Fruit fly (Drosophila melanogaster) whole organism, embryonic: ENCODE results near the gene Aef1.

Experiments used
- ATbp ChIP-seq: fragments of 200-800 bp; sonication (Bioruptor generic); optimal IDR thresholded peaks from 2 replicates; lab custom pipeline; 2017; ENCODE audit warnings: missing biosample characterization, mild to moderate bottlenecking, missing genetic modification characterization, missing genetic modification reagents
- Abd-B ChIP-seq: fragments of 200-800 bp; sonication (Bioruptor generic); optimal IDR thresholded peaks from 2 replicates; lab custom pipeline; 2018; ENCODE audit warnings: missing biosample characterization, mild to moderate bottlenecking, missing genetic modification characterization, moderate library complexity
- Bteb2 ChIP-seq: fragments of 200-800 bp; sonication (Bioruptor generic); optimal IDR thresholded peaks from 2 replicates; lab custom pipeline; 2016; ENCODE audit warnings: missing biosample characterization, missing genetic modification characterization
- CG10366 ChIP-seq: fragments of 200-800 bp; sonication (Bioruptor generic); IDR thresholded peaks from 2 replicates; pipeline ENCODE4 v1.3.6; 2022; ENCODE audit warnings: missing biosample characterization, missing genetic modification characterization
- CG11504 ChIP-seq: fragments of 200-800 bp; sonication (Bioruptor generic); optimal IDR thresholded peaks from 3 replicates; lab custom pipeline; 2019; ENCODE audit warnings: missing biosample characterization, mild to moderate bottlenecking, missing genetic modification characterization, moderate library complexity
- CG11696 ChIP-seq: fragments of 200-800 bp; sonication (Bioruptor generic); IDR thresholded peaks from 2 replicates; pipeline ENCODE4 v1.3.6; 2022; ENCODE audit warnings: missing biosample characterization, missing genetic modification characterization
- CG12104 ChIP-seq: fragments of 200-800 bp; sonication (Bioruptor generic); optimal IDR thresholded peaks from 3 replicates; lab custom pipeline; 2016; ENCODE audit warnings: missing biosample characterization, missing genetic modification characterization
- CG12659 ChIP-seq: fragments of 200-800 bp; sonication (Bioruptor generic); optimal IDR thresholded peaks from 3 replicates; lab custom pipeline; 2017; ENCODE audit warnings: mild to moderate bottlenecking, missing biosample characterization, missing genetic modification reagents, missing genetic modification characterization
- CG12744 ChIP-seq: fragments of 200-800 bp; sonication (Bioruptor generic); optimal IDR thresholded peaks from 2 replicates; lab custom pipeline; 2016; ENCODE audit warnings: missing biosample characterization, missing genetic modification characterization
- CG13296 ChIP-seq: fragments of 200-800 bp; sonication (Bioruptor generic); optimal IDR thresholded peaks from 3 replicates; lab custom pipeline; 2018; ENCODE audit warnings: missing biosample characterization, mild to moderate bottlenecking, missing genetic modification characterization
- CG13424 ChIP-seq: fragments of 200-800 bp; sonication (Bioruptor generic); optimal IDR thresholded peaks from 2 replicates; lab custom pipeline; 2019; ENCODE audit warnings: missing biosample characterization, mild to moderate bottlenecking, missing genetic modification characterization, moderate library complexity
- CG14050 ChIP-seq: fragments of 200-800 bp; sonication (Bioruptor generic); IDR thresholded peaks from 3 replicates; pipeline ENCODE4 v1.3.6; 2022; ENCODE audit warnings: missing biosample characterization, missing genetic modification characterization
- CG1529 ChIP-seq: fragments of 200-800 bp; sonication (Bioruptor generic); optimal IDR thresholded peaks from 3 replicates; lab custom pipeline; 2018; ENCODE audit warnings: missing biosample characterization, missing genetic modification characterization
- CG15514 ChIP-seq: fragments of 200-800 bp; sonication (Bioruptor generic); optimal IDR thresholded peaks from 3 replicates; lab custom pipeline; 2017; ENCODE audit warnings: missing biosample characterization, missing genetic modification characterization, mild to moderate bottlenecking, moderate library complexity, missing genetic modification reagents
- CG17912 ChIP-seq: fragments of 200-800 bp; sonication (Bioruptor generic); optimal IDR thresholded peaks from 2 replicates; lab custom pipeline; 2018; ENCODE audit warnings: missing biosample characterization, mild to moderate bottlenecking, missing genetic modification characterization
- CG2202 ChIP-seq: fragments of 200-800 bp; sonication (Bioruptor generic); optimal IDR thresholded peaks from 2 replicates; lab custom pipeline; 2018; ENCODE audit warnings: missing biosample characterization, mild to moderate bottlenecking, missing genetic modification characterization
- CG31441 ChIP-seq: fragments of 200-800 bp; sonication (Bioruptor generic); IDR thresholded peaks from 2 replicates; pipeline ENCODE4 v1.3.6; 2022; ENCODE audit warnings: missing biosample characterization, missing genetic modification characterization
- CG33557 ChIP-seq: fragments of 200-800 bp; sonication (Bioruptor generic); optimal IDR thresholded peaks from 2 replicates; lab custom pipeline; 2019; ENCODE audit warnings: missing biosample characterization, mild to moderate bottlenecking, missing genetic modification characterization, moderate library complexity
- CG34224 ChIP-seq: fragments of 200-800 bp; sonication (Bioruptor generic); IDR thresholded peaks from 3 replicates; pipeline ENCODE4 v1.3.6; 2022; ENCODE audit warnings: missing biosample characterization, missing genetic modification characterization; ENCODE audit not compliant: partially characterized antibody
- CG5180 ChIP-seq: fragments of 200-800 bp; sonication (Bioruptor generic); optimal IDR thresholded peaks from 3 replicates; lab custom pipeline; 2017; ENCODE audit warnings: missing biosample characterization, missing genetic modification characterization, mild to moderate bottlenecking, moderate library complexity, missing genetic modification reagents
- CG6765 ChIP-seq: fragments of 200-800 bp; sonication (Bioruptor generic); optimal IDR thresholded peaks from 3 replicates; lab custom pipeline; 2017; ENCODE audit warnings: missing biosample characterization, mild to moderate bottlenecking, missing genetic modification characterization
- CG6791 ChIP-seq: fragments of 200-800 bp; sonication (Bioruptor generic); IDR thresholded peaks from 3 replicates; pipeline ENCODE4 v1.3.6; 2022; ENCODE audit warnings: missing biosample characterization, missing genetic modification characterization; ENCODE audit not compliant: partially characterized antibody
- CG6813 ChIP-seq: fragments of 200-800 bp; sonication (Bioruptor generic); optimal IDR thresholded peaks from 2 replicates; lab custom pipeline; 2017; ENCODE audit warnings: missing biosample characterization, missing genetic modification characterization, mild to moderate bottlenecking, moderate library complexity, missing genetic modification reagents
- CG8765 ChIP-seq: fragments of 200-800 bp; sonication (Bioruptor generic); IDR thresholded peaks from 2 replicates; pipeline ENCODE4 v1.3.6; 2022; ENCODE audit warnings: missing biosample characterization, missing genetic modification characterization
- CG9817 ChIP-seq: fragments of 200-800 bp; sonication (Bioruptor generic); optimal IDR thresholded peaks from 2 replicates; lab custom pipeline; 2018; ENCODE audit warnings: missing biosample characterization, mild to moderate bottlenecking, missing genetic modification characterization, moderate library complexity
- D19B ChIP-seq: fragments of 200-800 bp; sonication (Bioruptor generic); optimal IDR thresholded peaks from 2 replicates; lab custom pipeline; 2017; ENCODE audit warnings: missing biosample characterization, mild to moderate bottlenecking, missing genetic modification characterization
- Ets65A ChIP-seq: fragments of 200-800 bp; sonication (Bioruptor generic); peaks from one replicate; lab custom pipeline; 2016; ENCODE audit warnings: missing biosample characterization, missing genetic modification characterization
- HLHmδ ChIP-seq: fragments of 200-800 bp; sonication (Bioruptor generic); optimal IDR thresholded peaks from 2 replicates; lab custom pipeline; 2018; ENCODE audit warnings: missing biosample characterization, mild to moderate bottlenecking, missing genetic modification characterization, moderate library complexity
- Rfx ChIP-seq: fragments of 200-800 bp; sonication (Bioruptor generic); IDR thresholded peaks from 2 replicates; pipeline ENCODE4 v1.3.6; 2022; ENCODE audit warnings: missing biosample characterization, missing genetic modification characterization
- Xrp1 ChIP-seq: fragments of 200-800 bp; sonication (Bioruptor generic); IDR thresholded peaks from 2 replicates; pipeline ENCODE4 v1.3.6; 2022; ENCODE audit warnings: missing biosample characterization, missing genetic modification characterization
- ac ChIP-seq: fragments of 200-800 bp; sonication (Bioruptor generic); optimal IDR thresholded peaks from 3 replicates; lab custom pipeline; 2017; ENCODE audit warnings: missing biosample characterization, mild to moderate bottlenecking, missing genetic modification characterization
- cad ChIP-seq: fragments of >200 bp; optimal IDR thresholded peaks from 2 replicates; lab custom pipeline; 2017; ENCODE audit warnings: missing biosample characterization, missing genetic modification characterization
- crol ChIP-seq: fragments of 200-800 bp; sonication (Bioruptor generic); IDR thresholded peaks from 2 replicates; pipeline ENCODE4 v1.3.6; 2022; ENCODE audit warnings: missing biosample characterization, missing genetic modification characterization
- crp ChIP-seq, 2 experiments: fragments of 200-800 bp; sonication (Bioruptor generic); optimal IDR thresholded peaks; 2 replicates in 1 of 2; 3 replicates in 1 of 2; lab custom pipeline; 2017; ENCODE audit warnings: missing biosample characterization in 2 of 2, missing genetic modification characterization in 2 of 2, mild to moderate bottlenecking in 1 of 2, moderate library complexity in 1 of 2
- cwo ChIP-seq: fragments of 200-800 bp; sonication (Bioruptor generic); optimal IDR thresholded peaks from 3 replicates; lab custom pipeline; 2017; ENCODE audit warnings: missing biosample characterization, missing genetic modification characterization, mild to moderate bottlenecking, moderate library complexity, missing genetic modification reagents
- danr ChIP-seq: fragments of 200-800 bp; sonication (Bioruptor generic); IDR thresholded peaks from 2 replicates; pipeline ENCODE4 v1.3.6; 2022; ENCODE audit warnings: missing biosample characterization, missing genetic modification characterization
- dpn ChIP-seq, 2 experiments: fragments of 200-800 bp; sonication (Bioruptor generic); optimal IDR thresholded peaks; 3 replicates each; lab custom pipeline; 2016; ENCODE audit warnings: missing biosample characterization in 2 of 2, missing genetic modification characterization in 2 of 2
- esg ChIP-seq: fragments of 200-800 bp; sonication (Bioruptor generic); conservative IDR thresholded peaks from 2 replicates; pipeline ENCODE4 v1.3.6; 2022; ENCODE audit warnings: missing biosample characterization, missing genetic modification characterization
- eve ChIP-seq, 2 experiments: fragments of >200 bp; optimal IDR thresholded peaks; 2 replicates each; lab custom pipeline; 2017; ENCODE audit warnings: missing biosample characterization in 2 of 2, missing genetic modification characterization in 2 of 2
- ewg ChIP-seq: fragments of 200-800 bp; sonication (Bioruptor generic); optimal IDR thresholded peaks from 3 replicates; lab custom pipeline; 2017; ENCODE audit warnings: mild to moderate bottlenecking, missing biosample characterization, missing genetic modification reagents, missing genetic modification characterization
- fd102C ChIP-seq: fragments of 200-800 bp; sonication (Bioruptor generic); optimal IDR thresholded peaks from 2 replicates; lab custom pipeline; 2018; ENCODE audit warnings: missing biosample characterization, mild to moderate bottlenecking, missing genetic modification characterization, moderate library complexity
- gsb ChIP-seq: fragments of 200-800 bp; sonication (Bioruptor generic); IDR thresholded peaks from 2 replicates; pipeline ENCODE4 v1.3.6; 2022; ENCODE audit warnings: missing biosample characterization, missing genetic modification characterization
- kni ChIP-seq: fragments of 200-800 bp; sonication (Bioruptor generic); optimal IDR thresholded peaks from 3 replicates; lab custom pipeline; 2017; ENCODE audit warnings: mild to moderate bottlenecking, missing biosample characterization, missing genetic modification reagents, missing genetic modification characterization
- maf-S ChIP-seq: fragments of 200-800 bp; sonication (Bioruptor generic); optimal IDR thresholded peaks from 2 replicates; lab custom pipeline; 2016; ENCODE audit warnings: missing biosample characterization, missing genetic modification characterization
- mam ChIP-seq: fragments of 200-800 bp; sonication (Bioruptor generic); optimal IDR thresholded peaks from 3 replicates; lab custom pipeline; 2016; ENCODE audit warnings: missing biosample characterization, missing genetic modification characterization
- peb ChIP-seq: fragments of 200-800 bp; sonication (Bioruptor generic); IDR thresholded peaks from 2 replicates; pipeline ENCODE4 v1.3.6; 2022; ENCODE audit warnings: missing biosample characterization, missing genetic modification characterization
- pros ChIP-seq: fragments of 200-800 bp; sonication (Bioruptor generic); optimal IDR thresholded peaks from 3 replicates; lab custom pipeline; 2019; ENCODE audit warnings: missing biosample characterization, mild to moderate bottlenecking, missing genetic modification characterization, moderate library complexity
- sens-2 ChIP-seq: fragments of 200-800 bp; sonication (Bioruptor generic); IDR thresholded peaks from 2 replicates; pipeline ENCODE4 v1.3.6; 2022; ENCODE audit warnings: missing biosample characterization, missing genetic modification characterization
- seq ChIP-seq: fragments of 200-800 bp; sonication (Bioruptor generic); IDR thresholded peaks from 2 replicates; pipeline ENCODE4 v1.3.6; 2022; ENCODE audit warnings: missing biosample characterization, missing genetic modification characterization
- sna ChIP-seq: fragments of 200-800 bp; sonication (Bioruptor generic); IDR thresholded peaks from 2 replicates; pipeline ENCODE4 v1.3.6; 2022; ENCODE audit warnings: missing biosample characterization, missing genetic modification characterization; ENCODE audit not compliant: partially characterized antibody

The Aef1 gene

DNA sequence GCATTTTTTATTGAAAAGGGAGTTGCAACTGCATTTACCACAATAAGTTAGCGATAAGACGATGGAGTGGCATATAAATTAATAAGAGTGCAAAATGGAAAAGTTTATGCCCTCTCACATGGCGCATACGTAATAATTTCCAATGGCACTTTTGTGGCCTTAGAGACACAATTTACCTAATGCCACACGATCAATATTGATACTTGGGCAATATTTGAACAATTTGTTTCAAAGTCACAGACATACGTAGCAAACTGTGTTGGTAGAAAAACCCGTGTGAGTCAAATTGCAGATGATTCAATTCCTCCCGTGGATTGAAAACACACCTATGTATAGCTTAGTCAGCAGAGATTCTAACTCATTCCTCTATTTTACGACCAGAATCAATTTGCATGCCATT, 21.1 kb upstream of the Aef1 start (continued):
- TF ChIP-seq CG34224 (GFP tag; lab: Robert Waterston, UW) (no peak), ac (GFP tag; lab: Kevin White, UChicago) (no peak), cwo (GFP tag; lab: Kevin White, UChicago) (peak; percentile 5), ewg (GFP tag; lab: Kevin White, UChicago) (no peak), CG13424 (tag; lab: Kevin White, UChicago) (peak; percentile 34), CG11696 (GFP tag; lab: Robert Waterston, UW) (peak; percentile 37; the same call in 1 of the 2 replicates), mam (GFP tag; lab: Kevin White, UChicago) (no peak), sna (no peak), danr (no peak), CG12744 (no peak), eve (GFP tag; optimal IDR thresholded peaks at IDR 0.05; lab: Kevin White, UChicago) (peak in 1 of 2 experiments; percentile 9), ATbp (GFP tag; lab: Kevin White, UChicago) (peak; percentile 75), cad (no peak), maf-S (GFP tag; lab: Kevin White, UChicago) (no peak), CG5180 (GFP tag; lab: Kevin White, UChicago) (peak; percentile 19), CG14050 (GFP tag; lab: Robert Waterston, UW) (no peak), kni (no peak), sens-2 (GFP tag; lab: Robert Waterston, UW) (no peak), gsb (GFP tag; lab: Robert Waterston, UW) (no peak), pros (GFP tag; lab: Kevin White, UChicago) (no peak), Xrp1 (GFP tag; lab: Robert Waterston, UW) (no peak), esg (no peak), CG33557 (GFP tag; lab: Kevin White, UChicago) (no peak), CG13296 (GFP tag; lab: Kevin White, UChicago) (peak; percentile 68), CG12104 (GFP tag; lab: Kevin White, UChicago) (no peak), seq (GFP tag; lab: Robert Waterston, UW) (peak; percentile 34; the same call in 1 of the 2 replicates), crol (no peak), CG10366 (GFP tag; lab: Robert Waterston, UW) (no peak), Ets65A (GFP tag; lab: Kevin White, UChicago) (no peak), crp (GFP tag; optimal IDR thresholded peaks at IDR 0.05; lab: Kevin White, UChicago) (no peak), CG6813 (GFP tag; lab: Kevin White, UChicago) (peak; percentile 39), CG8765 (GFP tag; lab: Robert Waterston, UW) (no peak), CG6765 (GFP tag; lab: Kevin White, UChicago) (peak; percentile 41), fd102C (no peak), CG6791 (no peak), Rfx (GFP tag; lab: Robert Waterston, UW) (no peak), CG15514 (GFP tag; lab: Kevin White, UChicago) (peak; percentile 46), peb (GFP tag; lab: Robert Waterston, UW) (no peak), CG9817 (tag; lab: Kevin White, UChicago) (peak; percentile 25), CG17912 (GFP tag; lab: Kevin White, UChicago) (peak; percentile 18), Bteb2 (GFP tag; lab: Kevin White, UChicago) (no peak), CG12659 (GFP tag; lab: Kevin White, UChicago) (peak; percentile 16), HLHmδ (GFP tag; lab: Kevin White, UChicago) (no peak), CG31441 (GFP tag; lab: Robert Waterston, UW) (0 out of 2 replicates have a peak, but pooled peaks have one; percentile 19), CG2202 (no peak), dpn (GFP tag; optimal IDR thresholded peaks at IDR 0.05; lab: Kevin White, UChicago) (no peak), CG1529 (GFP tag; lab: Kevin White, UChicago) (no peak), Abd-B (GFP tag; lab: Kevin White, UChicago) (no peak), D19B (GFP tag; lab: Kevin White, UChicago) (no peak), CG11504 (peak; percentile 29)
